Fruit fly (Drosophila melanogaster) S2 (cell line): ENCODE results near the gene Wdr82.

Experiments used
- CG8478 ChIP-seq: fragments of >200 bp; optimal IDR thresholded peaks from 2 replicates; lab custom pipeline; 2018
- CTCF ChIP-seq, 2 experiments: fragments of >200 bp; optimal IDR thresholded peaks; 2 replicates each; lab custom pipeline; 2018

dm6 chr2L:8399863-8400598 is 25.8 kb downstream of the Wdr82 start, which contains the start of gene CG31898:
- TF ChIP-seq CG8478 (lab: Kevin White, UChicago), result no peak
- no peak for TF ChIP-seq CTCF (optimal IDR thresholded peaks at IDR 0.05; lab: Kevin White, UChicago)
